Worm (Caenorhabditis elegans): ENCODE data around the gene Y38A10A.2.

- no peak for TF ChIP-seq ceh-30 (tag; optimal IDR thresholded peaks at IDR 0.05)
- TF ChIP-seq rnt-1 (tag; optimal IDR thresholded peaks at IDR 0.05), result no peak
- TF ChIP-seq ama-1 (optimal IDR thresholded peaks at IDR 0.05), result no peak
- TF ChIP-seq zip-5 (tag; optimal IDR thresholded peaks at IDR 0.05), result no peak
Measured at ce11 chrV:6051159-6051558, 12.1 kb downstream of the Y38A10A.2 start, which contains the start of gene jamp-1.

Data from whole organism, late embryonic.